Worm (Caenorhabditis elegans) whole organism, late embryonic: ENCODE results near the gene nhr-122.

Experiments
- T23F11.4 ChIP-seq: fragments of 200-800 bp; sonication (Bioruptor generic); optimal IDR thresholded peaks from 2 replicates; lab custom pipeline; 2018; ENCODE audit warnings: mild to moderate bottlenecking, missing genetic modification characterization, missing compliant biosample characterization
- ama-1 ChIP-seq: fragments of 150-350 bp; optimal IDR thresholded peaks from 2 replicates; lab custom pipeline; 2014
- ceh-6 ChIP-seq: fragments of 200-800 bp; sonication (Bioruptor generic); optimal IDR thresholded peaks from 2 replicates; lab custom pipeline; 2018; ENCODE audit warnings: mild to moderate bottlenecking, missing genetic modification characterization, missing compliant biosample characterization

- no peak for TF ChIP-seq T23F11.4 (GFP tag; lab: Kevin White, UChicago)
- TF ChIP-seq ceh-6, result no peak
- no peak for TF ChIP-seq ama-1
Observed at ce11 chrIV:1605276-1605762, 8.4 kb upstream of the nhr-122 start, which contains the start of gene Y41D4B.11.
